Fruit fly (Drosophila melanogaster): ENCODE data around the gene pdgy.

dm6 chrX:14952845-14953720, at the start of gene pdgy:
- no peak for TF ChIP-seq pum (GFP tag; optimal IDR thresholded peaks at IDR 0.05)
- TF ChIP-seq CG17568 (GFP tag; optimal IDR thresholded peaks at IDR 0.05): no peak
- no peak for TF ChIP-seq zen2 (GFP tag; IDR thresholded peaks at IDR 0.05; ENCODE audit: partially characterized antibody)
- TF ChIP-seq CG8281 (tag; optimal IDR thresholded peaks at IDR 0.05): no peak
- no peak for TF ChIP-seq Hey (tag; optimal IDR thresholded peaks at IDR 0.05)
- TF ChIP-seq CG1647 (GFP tag; optimal IDR thresholded peaks at IDR 0.05): no peak
- no peak for TF ChIP-seq HLH54F (GFP tag; optimal IDR thresholded peaks at IDR 0.05)
- TF ChIP-seq pho (GFP tag; optimal IDR thresholded peaks at IDR 0.05): no peak
- TF ChIP-seq CG9797 (GFP tag; optimal IDR thresholded peaks at IDR 0.05): no peak

Data from whole organism, embryonic.